Fruit fly (Drosophila melanogaster) whole organism, adult: ENCODE results near the gene CG1113.

Experiments used
- CG11617 ChIP-seq: fragments of 200-800 bp; sonication (Bioruptor generic); optimal IDR thresholded peaks from 2 replicates; lab custom pipeline; 2017; ENCODE audit warnings: mild to moderate bottlenecking, missing biosample characterization, missing genetic modification reagents, missing genetic modification characterization
- CG12768 ChIP-seq: fragments of 200-800 bp; sonication (Bioruptor generic); optimal IDR thresholded peaks from 2 replicates; lab custom pipeline; 2017; ENCODE audit warnings: missing biosample characterization, missing genetic modification characterization, mild to moderate bottlenecking, moderate library complexity, missing genetic modification reagents
- CG14711 ChIP-seq: fragments of 200-800 bp; sonication (Bioruptor generic); optimal IDR thresholded peaks from 2 replicates; lab custom pipeline; 2018; ENCODE audit warnings: missing biosample characterization, mild to moderate bottlenecking, missing genetic modification characterization, moderate library complexity
- CG5204 ChIP-seq: fragments of 200-800 bp; sonication (Bioruptor generic); optimal IDR thresholded peaks from 2 replicates; lab custom pipeline; 2016; ENCODE audit warnings: missing biosample characterization, missing genetic modification characterization
- CG7045 ChIP-seq: fragments of 200-800 bp; sonication (Bioruptor generic); optimal IDR thresholded peaks from 2 replicates; lab custom pipeline; 2017; ENCODE audit warnings: missing biosample characterization, mild to moderate bottlenecking, missing genetic modification characterization
- Clk ChIP-seq: fragments of 200-800 bp; sonication (Bioruptor generic); optimal IDR thresholded peaks from 2 replicates; lab custom pipeline; 2017; ENCODE audit warnings: missing biosample characterization, missing genetic modification characterization
- Crg-1 ChIP-seq: fragments of 200-800 bp; sonication (Bioruptor generic); optimal IDR thresholded peaks from 2 replicates; lab custom pipeline; 2016; ENCODE audit warnings: missing biosample characterization, missing genetic modification characterization
- Hr96 ChIP-seq: fragments of 200-800 bp; sonication (Bioruptor generic); optimal IDR thresholded peaks from 2 replicates; lab custom pipeline; 2016; ENCODE audit warnings: missing biosample characterization, missing genetic modification characterization
- Mnt ChIP-seq: fragments of 200-800 bp; sonication (Bioruptor generic); optimal IDR thresholded peaks from 2 replicates; lab custom pipeline; 2016; ENCODE audit warnings: missing biosample characterization, mild to moderate bottlenecking, missing genetic modification characterization
- bab1 ChIP-seq: fragments of 200-800 bp; sonication (Bioruptor generic); optimal IDR thresholded peaks from 3 replicates; lab custom pipeline; 2019; ENCODE audit warnings: missing biosample characterization, mild to moderate bottlenecking, missing genetic modification characterization, moderate library complexity
- cic ChIP-seq: fragments of 200-800 bp; sonication (Bioruptor generic); optimal IDR thresholded peaks from 2 replicates; lab custom pipeline; 2017; ENCODE audit warnings: missing biosample characterization, mild to moderate bottlenecking, missing genetic modification characterization, moderate library complexity
- tj ChIP-seq: fragments of 200-800 bp; sonication (Bioruptor generic); optimal IDR thresholded peaks from 3 replicates; lab custom pipeline; 2017; ENCODE audit warnings: missing biosample characterization, mild to moderate bottlenecking, missing genetic modification characterization, moderate library complexity
- toe ChIP-seq: fragments of 200-800 bp; sonication (Bioruptor generic); optimal IDR thresholded peaks from 2 replicates; lab custom pipeline; 2016; ENCODE audit warnings: missing biosample characterization, missing genetic modification characterization

DNA sequence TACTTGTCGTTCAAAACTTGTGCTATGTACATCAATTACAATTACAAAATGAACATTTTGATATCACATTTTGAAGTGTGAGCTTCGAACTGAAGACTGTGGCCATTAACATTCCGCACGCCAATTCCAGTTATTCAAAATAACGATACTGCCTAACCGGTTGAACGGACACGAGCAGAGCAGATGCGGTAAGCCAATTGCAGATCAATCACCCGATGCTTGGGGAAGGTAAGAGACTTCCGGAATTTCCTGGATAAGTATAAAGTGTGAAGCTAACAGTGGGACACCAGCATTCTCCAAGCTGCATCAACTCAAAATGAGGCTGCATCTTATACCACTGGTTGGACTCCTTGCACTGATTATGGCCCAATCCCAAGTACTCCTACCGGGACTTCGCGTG is 29.1 kb upstream of the CG1113 start, which contains the start of gene CG14664:
- no peak for TF ChIP-seq Hr96 (GFP tag; lab: Kevin White, UChicago)
- TF ChIP-seq CG7045 (GFP tag; lab: Kevin White, UChicago): no peak
- no peak for TF ChIP-seq Clk (GFP tag; lab: Kevin White, UChicago)
- no peak for TF ChIP-seq toe (GFP tag; lab: Kevin White, UChicago)
- no peak for TF ChIP-seq Crg-1 (GFP tag; lab: Kevin White, UChicago)
- no peak for TF ChIP-seq CG5204 (GFP tag; lab: Kevin White, UChicago)
- no peak for TF ChIP-seq CG11617
- no peak for TF ChIP-seq bab1 (GFP tag; lab: Kevin White, UChicago)
- no peak for TF ChIP-seq CG14711 (tag; lab: Kevin White, UChicago)
- TF ChIP-seq cic (GFP tag; lab: Kevin White, UChicago): no peak
- TF ChIP-seq CG12768 (GFP tag; lab: Kevin White, UChicago): no peak
- no peak for TF ChIP-seq tj (GFP tag; lab: Kevin White, UChicago)
- TF ChIP-seq Mnt (GFP tag; lab: Kevin White, UChicago): no peak
